Worm (Caenorhabditis elegans) whole organism, young adult: ENCODE data around the gene his-31.

Experiments
- gei-17 ChIP-seq: fragments of 200-800 bp; sonication (Bioruptor generic); optimal IDR thresholded peaks from 2 replicates; lab custom pipeline; 2018; ENCODE audit warnings: mild to moderate bottlenecking, missing genetic modification characterization, missing compliant biosample characterization
- nhr-27 ChIP-seq: fragments of 200-800 bp; sonication (Bioruptor generic); optimal IDR thresholded peaks from 2 replicates; lab custom pipeline; 2018; ENCODE audit warnings: mild to moderate bottlenecking, missing genetic modification characterization, moderate library complexity, missing compliant biosample characterization

DNA sequence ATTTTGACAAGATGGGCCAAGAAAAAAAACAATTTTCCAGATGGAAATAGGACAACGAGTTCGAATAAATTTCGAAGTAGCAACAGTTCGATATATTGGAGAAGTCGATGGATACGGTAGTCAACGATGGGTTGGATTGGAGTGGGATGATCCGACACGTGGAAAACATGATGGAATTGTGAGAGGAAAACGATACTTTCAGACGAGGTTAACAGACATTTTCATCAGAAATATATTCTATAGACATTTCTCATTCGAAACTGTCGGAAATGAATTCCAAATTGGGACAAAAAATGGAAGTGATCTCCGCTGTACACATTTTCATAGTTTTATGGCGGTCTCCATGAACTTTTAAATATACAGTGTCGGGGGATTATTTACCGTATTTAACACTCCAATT, 39.1 kb downstream of the his-31 start, which contains the start of gene tbce-1:
- TF ChIP-seq gei-17 (GFP tag; lab: Kevin White, UChicago) (no peak), nhr-27 (no peak)
